Worm (Caenorhabditis elegans): Measurements from ENCODE around the gene F11C1.4.

F11C1.4 gene

ce11 chrX:12976774-12977173, at the start of gene F11C1.4, which contains the start of gene F11C1.10:
Gene F11C1.4, plus strand, starts transcription at chrX:12977074.
Gene F11C1.10, plus strand, starts transcription at chrX:12977082.
- TF ChIP-seq hsf-1 (GFP tag; IDR thresholded peaks at IDR 0.05) (no peak), ztf-22 (GFP tag; optimal IDR thresholded peaks at IDR 0.05) (no peak), snpc-3.4 (tag; optimal IDR thresholded peaks at IDR 0.05) (no peak)

ce11 chrX:12928753-12929152, 48.1 kb upstream of the F11C1.4 start:
- no peak for TF ChIP-seq ceh-100 (GFP tag; IDR thresholded peaks at IDR 0.05)

ce11 chrX:12929961-12930360, 46.9 kb upstream of the F11C1.4 start, which contains the start of gene C34E7.3:
Gene C34E7.3, plus strand, starts transcription at chrX:12930261.
- TF ChIP-seq gei-17 (GFP tag; optimal IDR thresholded peaks at IDR 0.05) (no peak), snpc-4 (GFP tag; optimal IDR thresholded peaks at IDR 0.05) (no peak), snpc-4 (tag; optimal IDR thresholded peaks at IDR 0.05) (no peak), lag-1 (GFP tag; IDR thresholded peaks at IDR 0.05) (no peak), dpl-1 (GFP tag; optimal IDR thresholded peaks at IDR 0.05) (no peak), tlf-1 (GFP tag; optimal IDR thresholded peaks at IDR 0.05) (no peak), nhr-80 (tag; optimal IDR thresholded peaks at IDR 0.05) (no peak), Y53F4B.3 (GFP tag; IDR thresholded peaks at IDR 0.05) (no peak), ztf-22 (GFP tag; optimal IDR thresholded peaks at IDR 0.05) (no peak), somi-1 (GFP tag; optimal IDR thresholded peaks at IDR 0.05) (no peak), mxl-1 (tag; optimal IDR thresholded peaks at IDR 0.05) (no peak), F23B12.7 (tag; optimal IDR thresholded peaks at IDR 0.05; ENCODE audit: insufficient read depth) (no peak), ztf-18 (tag; optimal IDR thresholded peaks at IDR 0.05) (no peak), ceh-40 (GFP tag; IDR thresholded peaks at IDR 0.05) (no peak), fkh-3 (tag; optimal IDR thresholded peaks at IDR 0.05) (no peak), nhr-90 (tag; optimal IDR thresholded peaks at IDR 0.05) (no peak), ceh-27 (GFP tag; optimal IDR thresholded peaks at IDR 0.05) (no peak)

DNA sequence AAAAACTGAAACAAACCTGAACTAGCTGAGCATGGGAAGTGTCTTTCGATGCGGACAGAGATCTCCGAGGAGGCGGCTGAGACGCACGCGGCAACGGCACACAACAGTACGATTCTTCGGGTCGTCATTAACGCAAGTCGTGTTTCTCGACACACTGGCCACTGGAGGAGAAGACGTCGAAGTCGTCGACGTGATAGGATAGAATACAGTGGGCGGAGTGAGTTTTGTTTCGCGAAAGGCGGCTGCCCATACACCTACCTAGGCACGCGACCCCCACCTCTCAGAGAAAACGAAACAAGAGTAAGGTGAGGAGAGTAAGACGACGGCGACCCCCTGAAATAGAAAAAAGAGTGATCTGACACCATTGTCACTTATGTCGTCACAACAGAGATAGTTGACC, 42.1 kb upstream of the F11C1.4 start, which contains the start of gene gmap-1:
gmap-1 (minus strand) TSS at position 211 of the 400 bp plus-strand sequence.
- TF ChIP-seq zfh-2 (GFP tag; conservative IDR thresholded peaks at IDR 0.05) (peak; percentile 65), repo-1 (tag; optimal IDR thresholded peaks at IDR 0.05) (no peak), chd-7 (tag; optimal IDR thresholded peaks at IDR 0.05) (peak; percentile 37), akir-1 (GFP tag; optimal IDR thresholded peaks at IDR 0.05) (no peak), nfyb-1 (GFP tag; IDR thresholded peaks at IDR 0.05) (peak; percentile 51; the same call in 1 of the 2 replicates), Y67H2A.10 (GFP tag; conservative IDR thresholded peaks at IDR 0.05) (no peak), B0035.1 (tag; optimal IDR thresholded peaks at IDR 0.05) (no peak), mel-28 (tag; optimal IDR thresholded peaks at IDR 0.05; ENCODE audit: borderline replicate concordance) (no peak), K11D2.4 (GFP tag; IDR thresholded peaks at IDR 0.05) (no peak), unc-62 (GFP tag; optimal IDR thresholded peaks at IDR 0.05) (no peak), cebp-1 (GFP tag; IDR thresholded peaks at IDR 0.05) (no peak), cebp-1 (tag; optimal IDR thresholded peaks at IDR 0.05) (no peak)

- no peak for TF ChIP-seq ZK185.1 (tag; optimal IDR thresholded peaks at IDR 0.05; ENCODE audit: poor library complexity, severe bottlenecking)
- TF ChIP-seq unc-62 (GFP tag; optimal IDR thresholded peaks at IDR 0.05), result peak; percentile 20
These were observed 41.2 kb upstream of the F11C1.4 start for ce11 chrX:12935694-12936093.
